Worm (Caenorhabditis elegans): ENCODE measurements around the gene spe-39.

ce11 chrV:6810091-6810490 lies 24.8 kb downstream of the spe-39 start:
- TF ChIP-seq cog-1 (tag; optimal IDR thresholded peaks at IDR 0.05) = no peak
- no peak for TF ChIP-seq T22C8.4 (GFP tag; IDR thresholded peaks at IDR 0.05)
- no peak for TF ChIP-seq ztf-29 (GFP tag; IDR thresholded peaks at IDR 0.05)
- no peak for TF ChIP-seq flt-1 (GFP tag; IDR thresholded peaks at IDR 0.05)
